Worm (Caenorhabditis elegans) whole organism, L1 larva: ENCODE measurements around the gene C04E6.5.
A peak's percentile ranks its signal among the peaks of the same experiment; 100 is the strongest.

Experiments used
- C04F5.9 ChIP-seq: sonication (generic microtip); optimal IDR thresholded peaks from 2 replicates; lab custom pipeline; 2016; ENCODE audit warnings: missing genetic modification characterization, missing compliant biosample characterization
- C16A3.4 ChIP-seq: fragments of 150-350 bp; optimal IDR thresholded peaks from 2 replicates; lab custom pipeline; 2014; ENCODE audit warnings: missing biosample characterization, missing genetic modification characterization
- F16B12.6 ChIP-seq: fragments of 150-350 bp; optimal IDR thresholded peaks from 2 replicates; lab custom pipeline; 2014; ENCODE audit warnings: missing biosample characterization, missing genetic modification characterization
- ceh-63 ChIP-seq: fragments of 200-800 bp; sonication (Bioruptor generic); optimal IDR thresholded peaks from 2 replicates; lab custom pipeline; 2018; ENCODE audit warnings: mild to moderate bottlenecking, missing genetic modification characterization, missing compliant biosample characterization
- ceh-8 ChIP-seq: fragments of 200-800 bp; sonication (Bioruptor generic); optimal IDR thresholded peaks from 2 replicates; lab custom pipeline; 2018; ENCODE audit warnings: mild to moderate bottlenecking, missing genetic modification characterization, moderate library complexity, missing compliant biosample characterization
- ceh-82 ChIP-seq, 3 experiments: fragments of 150-350 bp in 1 of 3; sonication (generic microtip) in 2 of 3; optimal IDR thresholded peaks; 2 replicates each; lab custom pipeline; 2014 to 2017; ENCODE audit warnings: missing biosample characterization in 3 of 3, missing genetic modification characterization in 3 of 3
- dpl-1 ChIP-seq, 3 experiments: fragments of 150-350 bp in 2 of 3; sonication (generic microtip) in 1 of 3; optimal IDR thresholded peaks; 2 replicates each; lab custom pipeline; 2014 to 2017; ENCODE audit warnings: missing biosample characterization in 3 of 3, missing genetic modification characterization in 3 of 3, missing genetic modification reagents in 3 of 3
- efl-1 ChIP-seq, 4 experiments: fragments of 150-350 bp; optimal IDR thresholded peaks in 3 of 4; peaks in 1 of 4; 1 replicate in 1 of 4; 2 replicates in 3 of 4; lab custom pipeline; 2014; ENCODE audit warnings: missing biosample characterization in 2 of 4, missing genetic modification characterization in 2 of 4, missing genetic modification reagents in 2 of 4
- egl-13 ChIP-seq: sonication (generic microtip); optimal IDR thresholded peaks from 2 replicates; lab custom pipeline; 2016; ENCODE audit warnings: missing genotype, missing genetic modification reagents, missing genetic modification characterization, missing compliant biosample characterization
- elt-2 ChIP-seq: sonication (generic microtip); optimal IDR thresholded peaks from 2 replicates; lab custom pipeline; 2016; ENCODE audit warnings: missing genetic modification characterization, mild to moderate bottlenecking, inconsistent platforms, missing compliant biosample characterization, missing genetic modification reagents
- elt-3 ChIP-seq, 6 experiments: fragments of 150-350 bp in 1 of 6; sonication (generic microtip); optimal IDR thresholded peaks; 2 replicates each; lab custom pipeline; 2017 to 2018; ENCODE audit warnings: missing biosample characterization in 6 of 6, missing genetic modification characterization in 6 of 6, inconsistent platforms in 1 of 6
- irx-1 ChIP-seq: sonication (generic microtip); optimal IDR thresholded peaks from 2 replicates; lab custom pipeline; 2016; ENCODE audit warnings: missing genetic modification characterization, missing compliant biosample characterization
- isw-1 ChIP-seq: fragments of 200-800 bp; sonication (Bioruptor generic); IDR thresholded peaks from 2 replicates; pipeline ENCODE4 v1.3.6; 2022; ENCODE audit warnings: missing genetic modification characterization, missing compliant biosample characterization
- jun-1 ChIP-seq: fragments of 150-350 bp; optimal IDR thresholded peaks from 2 replicates; lab custom pipeline; 2014; ENCODE audit warnings: missing biosample characterization, missing genetic modification reagents, missing genetic modification characterization
- lin-13 ChIP-seq: fragments of 150-350 bp; optimal IDR thresholded peaks from 2 replicates; lab custom pipeline; 2014; ENCODE audit warnings: missing biosample characterization, missing genetic modification reagents, missing genetic modification characterization
- lin-35 ChIP-seq, 2 experiments: fragments of 150-350 bp; optimal IDR thresholded peaks; 2 replicates each; lab custom pipeline; 2014; ENCODE audit warnings: missing biosample characterization in 2 of 2, missing genetic modification characterization in 2 of 2, missing genetic modification reagents in 2 of 2
- lir-3 ChIP-seq: sonication (generic microtip); optimal IDR thresholded peaks from 2 replicates; lab custom pipeline; 2016; ENCODE audit warnings: mild to moderate bottlenecking, missing genetic modification characterization, moderate library complexity, missing compliant biosample characterization; ENCODE audit not compliant: poor library complexity
- lsy-2 ChIP-seq, 2 experiments: fragments of 150-350 bp; optimal IDR thresholded peaks; 2 replicates each; lab custom pipeline; 2014; ENCODE audit warnings: missing biosample characterization in 2 of 2, missing genetic modification characterization in 2 of 2
- mab-9 ChIP-seq: fragments of 200-800 bp; sonication (Bioruptor generic); IDR thresholded peaks from 2 replicates; pipeline ENCODE4 v1.3.6; 2022; ENCODE audit warnings: missing genetic modification reagents, missing genetic modification characterization, missing compliant biosample characterization
- mdl-1 ChIP-seq, 2 experiments: fragments of 150-350 bp; optimal IDR thresholded peaks; 2 replicates each; lab custom pipeline; 2014 to 2017; ENCODE audit warnings: missing biosample characterization in 2 of 2, missing genetic modification characterization in 2 of 2, inconsistent platforms in 1 of 2
- mep-1 ChIP-seq: fragments of 150-350 bp; optimal IDR thresholded peaks from 2 replicates; lab custom pipeline; 2014; ENCODE audit warnings: missing biosample characterization, missing genetic modification characterization
- nhr-11 ChIP-seq: fragments of 150-350 bp; optimal IDR thresholded peaks from 2 replicates; lab custom pipeline; 2014; ENCODE audit warnings: missing biosample characterization, missing genetic modification characterization
- nhr-20 ChIP-seq: sonication (generic microtip); optimal IDR thresholded peaks from 2 replicates; lab custom pipeline; 2016; ENCODE audit warnings: mild to moderate bottlenecking, missing genetic modification characterization, missing compliant biosample characterization
- nhr-47 ChIP-seq: sonication (generic microtip); optimal IDR thresholded peaks from 2 replicates; lab custom pipeline; 2016; ENCODE audit warnings: mild to moderate bottlenecking, missing genetic modification characterization, moderate library complexity, missing compliant biosample characterization
- nhr-71 ChIP-seq: sonication (generic microtip); optimal IDR thresholded peaks from 2 replicates; lab custom pipeline; 2016; ENCODE audit warnings: mild to moderate bottlenecking, missing genetic modification characterization, moderate library complexity, missing compliant biosample characterization
- nhr-77 ChIP-seq: fragments of 150-350 bp; optimal IDR thresholded peaks from 2 replicates; lab custom pipeline; 2014; ENCODE audit warnings: missing biosample characterization, missing genetic modification characterization
- nhr-85 ChIP-seq: sonication (generic microtip); peaks from one replicate; lab custom pipeline; 2016; ENCODE audit warnings: missing genetic modification characterization, inconsistent platforms, missing compliant biosample characterization
- nhr-90 ChIP-seq: sonication (generic microtip); optimal IDR thresholded peaks from 2 replicates; lab custom pipeline; 2016; ENCODE audit warnings: mild to moderate bottlenecking, missing genetic modification characterization, missing compliant biosample characterization; ENCODE audit not compliant: poor library complexity
- pax-3 ChIP-seq: fragments of 200-800 bp; sonication (Bioruptor generic); optimal IDR thresholded peaks from 2 replicates; lab custom pipeline; 2018; ENCODE audit warnings: mild to moderate bottlenecking, missing genetic modification characterization, moderate library complexity, missing compliant biosample characterization
- pqm-1 ChIP-seq: sonication (generic microtip); optimal IDR thresholded peaks from 3 replicates; lab custom pipeline; 2017; ENCODE audit warnings: missing biosample characterization, missing genetic modification characterization
- rnt-1 ChIP-seq: sonication (generic microtip); optimal IDR thresholded peaks from 2 replicates; lab custom pipeline; 2016; ENCODE audit warnings: mild to moderate bottlenecking, missing genetic modification characterization, moderate library complexity, missing compliant biosample characterization
- skn-1 ChIP-seq: fragments of 150-350 bp; optimal IDR thresholded peaks from 2 replicates; lab custom pipeline; 2014; ENCODE audit warnings: missing biosample characterization, missing genetic modification characterization
- snpc-4 ChIP-seq: fragments of 150-350 bp; optimal IDR thresholded peaks from 2 replicates; lab custom pipeline; 2014; ENCODE audit warnings: missing biosample characterization, missing genetic modification characterization
- snu-23 ChIP-seq: sonication (generic microtip); optimal IDR thresholded peaks from 2 replicates; lab custom pipeline; 2016; ENCODE audit warnings: missing genetic modification characterization, missing compliant biosample characterization
- swsn-7 ChIP-seq: sonication (generic microtip); optimal IDR thresholded peaks from 2 replicates; lab custom pipeline; 2016; ENCODE audit warnings: missing genetic modification characterization, missing compliant biosample characterization
- tbx-2 ChIP-seq: sonication (generic microtip); optimal IDR thresholded peaks from 2 replicates; lab custom pipeline; 2016; ENCODE audit warnings: missing genetic modification characterization, missing compliant biosample characterization
- unc-130 ChIP-seq: fragments of 150-350 bp; optimal IDR thresholded peaks from 2 replicates; lab custom pipeline; 2017; ENCODE audit warnings: missing biosample characterization, missing genetic modification characterization, inconsistent platforms
- unc-62 ChIP-seq: fragments of 150-350 bp; optimal IDR thresholded peaks from 2 replicates; lab custom pipeline; 2014; ENCODE audit warnings: missing biosample characterization, missing genetic modification reagents, missing genetic modification characterization
- vab-15 ChIP-seq: sonication (generic microtip); optimal IDR thresholded peaks from 2 replicates; lab custom pipeline; 2017; ENCODE audit warnings: missing genotype, mild to moderate bottlenecking, missing genetic modification characterization, missing compliant biosample characterization
- zip-4 ChIP-seq: fragments of 200-800 bp; sonication (Bioruptor generic); optimal IDR thresholded peaks from 2 replicates; lab custom pipeline; 2018; ENCODE audit warnings: mild to moderate bottlenecking, missing genetic modification characterization, moderate library complexity, missing compliant biosample characterization
- ztf-11 ChIP-seq, 2 experiments: sonication (generic microtip); optimal IDR thresholded peaks; 2 replicates each; lab custom pipeline; 2016 to 2017; ENCODE audit warnings: missing genetic modification characterization in 2 of 2, missing biosample characterization in 1 of 2, missing compliant biosample characterization in 1 of 2

Gene C04E6.5

DNA sequence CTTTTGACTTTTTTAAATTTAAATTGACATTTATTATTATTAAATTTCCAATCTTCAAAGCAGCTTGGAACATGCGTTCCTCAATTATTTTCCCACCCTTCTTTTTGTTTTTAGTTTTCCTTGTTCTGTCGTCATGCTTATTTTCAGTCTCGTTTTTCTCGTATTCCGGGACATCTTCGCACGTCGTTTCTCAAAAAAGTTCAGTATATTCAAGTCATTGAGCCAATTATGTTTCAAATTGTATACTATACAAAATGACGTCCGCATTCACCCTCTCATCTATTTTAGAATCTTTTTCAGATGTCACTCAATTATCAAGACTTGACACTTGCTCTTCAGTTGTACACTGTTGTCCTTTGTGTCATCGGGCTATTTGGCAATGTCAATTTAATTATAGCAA, 25.4 kb downstream of the C04E6.5 start, which contains the start of gene srsx-17:
Gene srsx-17 (plus strand): TSS at position 301 of the 400 bp plus-strand sequence.
- TF ChIP-seq egl-13 (no peak), efl-1 (optimal IDR thresholded peaks at IDR 0.05; lab: Kevin White, UChicago) (no peak), efl-1 (GFP tag; optimal IDR thresholded peaks at IDR 0.05 in 1 of 2; lab: Kevin White, UChicago) (peak in 1 of 2 experiments; percentile 18), nhr-85 (tag; lab: Kevin White, UChicago) (no peak)

DNA sequence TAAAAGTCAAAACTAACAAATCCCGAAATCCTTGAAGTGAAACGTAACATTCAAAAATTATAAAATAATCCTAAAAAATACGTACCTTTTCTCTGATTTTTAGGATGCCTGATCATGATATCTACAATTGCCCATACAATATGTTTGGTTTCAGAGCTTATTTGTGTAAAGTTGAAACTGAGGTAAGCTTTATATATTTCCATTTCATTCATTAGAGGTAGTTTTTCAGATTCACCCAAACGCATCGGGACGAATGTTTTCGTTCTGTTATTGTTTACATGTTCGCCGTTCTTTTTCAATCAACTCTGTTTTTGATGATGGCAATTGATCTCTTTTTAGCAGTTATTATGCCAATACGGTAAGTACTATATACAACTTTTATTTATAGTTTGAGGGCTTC, 26.1 kb downstream of the C04E6.5 start:
- TF ChIP-seq efl-1 (optimal IDR thresholded peaks at IDR 0.05; lab: Kevin White, UChicago) (no peak), efl-1 (GFP tag; optimal IDR thresholded peaks at IDR 0.05 in 1 of 2; lab: Kevin White, UChicago) (peak in 1 of 2 experiments; percentile 89), swsn-7 (tag; lab: Kevin White, UChicago) (no peak)

DNA sequence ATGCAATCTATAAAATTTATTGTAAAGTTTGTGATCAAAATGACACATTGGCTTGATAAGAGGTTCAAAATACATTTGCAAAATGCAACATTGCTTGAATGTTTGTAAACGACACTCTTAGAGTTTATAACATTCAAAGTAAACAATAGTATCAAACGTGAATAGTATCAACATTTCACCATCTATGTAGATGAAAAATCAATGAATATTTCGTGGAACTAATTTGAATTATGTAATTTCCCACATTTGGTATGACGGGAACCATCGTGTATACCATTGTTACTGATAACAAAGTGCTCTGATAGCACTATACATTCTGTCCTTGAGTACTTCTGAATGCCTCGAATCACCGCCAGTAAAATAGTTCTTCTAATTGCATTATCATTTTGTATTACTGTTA, 28.7 kb downstream of the C04E6.5 start, which contains the start of gene galt-1:
Gene galt-1 (plus strand): TSS at position 318 of the 400 bp plus-strand sequence.
- peak; percentile 37 for TF ChIP-seq elt-2 (tag; lab: Kevin White, UChicago)
- TF ChIP-seq pax-3 (tag; lab: Kevin White, UChicago) = no peak

DNA sequence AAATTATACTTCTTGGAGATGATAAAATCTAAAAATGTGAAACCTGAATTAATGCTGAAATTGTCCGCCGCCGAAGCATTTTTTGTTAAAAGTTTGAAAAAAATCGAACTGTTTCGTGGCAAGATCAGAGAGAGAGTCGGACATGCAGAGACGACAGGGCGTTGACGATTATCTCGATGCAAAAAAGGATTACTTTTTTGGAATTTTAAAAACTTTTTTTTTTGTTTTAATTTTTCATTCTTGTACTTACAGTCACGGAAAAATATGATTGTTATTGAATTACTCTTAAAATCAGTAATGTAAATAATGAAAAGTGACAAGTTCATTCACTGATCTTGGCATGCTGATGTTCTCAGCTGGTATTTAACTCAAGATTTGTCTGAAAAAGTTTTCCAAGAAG, 34.8 kb downstream of the C04E6.5 start, which contains the start of the genes M03F8.5 and M03F8.7:
Gene M03F8.5 (minus strand): TSS at position 101 of the 400 bp plus-strand sequence.
Gene M03F8.7 (plus strand): TSS at position 249 of the 400 bp plus-strand sequence.
- TF ChIP-seq vab-15 (tag; lab: Kevin White, UChicago) (no peak), C16A3.4 (tag; lab: Kevin White, UChicago) (no peak), ztf-11 (tag; optimal IDR thresholded peaks at IDR 0.05; lab: Kevin White, UChicago) (no peak), unc-130 (tag; lab: Kevin White, UChicago) (no peak), lin-13 (GFP tag; lab: Kevin White, UChicago) (no peak), ceh-82 (tag; optimal IDR thresholded peaks at IDR 0.05; lab: Kevin White, UChicago) (no peak), mep-1 (tag; lab: Kevin White, UChicago) (no peak), unc-62 (no peak), zip-4 (no peak), mab-9 (GFP tag; lab: Robert Waterston, UW) (no peak), mdl-1 (tag; optimal IDR thresholded peaks at IDR 0.05; lab: Kevin White, UChicago) (no peak), nhr-77 (tag; lab: Kevin White, UChicago) (no peak), ceh-63 (GFP tag; lab: Kevin White, UChicago) (no peak), pqm-1 (tag; lab: Kevin White, UChicago) (no peak)

DNA sequence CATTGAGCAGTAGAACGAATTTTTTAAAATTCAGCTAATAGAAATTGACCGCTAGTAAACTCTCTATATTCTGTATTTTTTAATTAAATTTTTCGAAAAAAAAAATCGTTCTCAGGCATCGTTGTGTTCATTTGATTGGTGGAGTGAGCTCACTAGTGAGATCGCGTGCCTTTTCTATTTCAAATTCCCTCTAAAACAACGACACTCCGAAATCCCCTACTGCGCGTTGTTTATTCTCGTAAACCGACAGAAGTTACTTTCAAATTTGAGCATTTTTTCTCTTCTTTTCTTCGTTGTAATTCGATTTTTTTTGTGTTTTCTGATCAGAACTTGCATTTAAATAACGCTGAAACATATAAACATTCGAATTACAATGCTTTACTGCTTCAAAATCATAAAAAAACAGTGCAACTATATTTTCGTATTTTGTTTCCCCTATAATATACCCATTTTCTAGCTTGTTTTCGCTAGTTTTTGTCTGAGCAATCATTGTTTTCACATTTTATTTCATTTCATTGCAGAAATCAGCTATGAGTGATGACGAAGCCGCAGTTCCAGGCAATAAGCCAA, 37.7 kb downstream of the C04E6.5 start, which contains the start of gene syf-3:
Gene syf-3 (plus strand): TSS at position 520 of the 570 bp plus-strand sequence.
- no peak for TF ChIP-seq unc-62
- TF ChIP-seq mep-1 (tag; lab: Kevin White, UChicago) = peak; percentile 67
- peak; percentile 30 for TF ChIP-seq F16B12.6 (tag; lab: Kevin White, UChicago)
- peak; percentile 59 for TF ChIP-seq swsn-7 (tag; lab: Kevin White, UChicago)
- peak; percentile 42 for TF ChIP-seq isw-1 (GFP tag; lab: Robert Waterston, UW)
- TF ChIP-seq nhr-71 (tag; lab: Kevin White, UChicago) = peak; percentile 76
- peak; percentile 73 for TF ChIP-seq snu-23
- peak; percentile 72 to 78 for TF ChIP-seq lsy-2 (tag; optimal IDR thresholded peaks at IDR 0.05; lab: Kevin White, UChicago)
- TF ChIP-seq elt-3 (tag; optimal IDR thresholded peaks at IDR 0.05; lab: Kevin White, UChicago) = no peak
- peak; percentile 68 for TF ChIP-seq irx-1 (tag; lab: Kevin White, UChicago)
- no peak for TF ChIP-seq ceh-8 (GFP tag; lab: Kevin White, UChicago)
- peak; percentile 99 to 100 (median 100) for TF ChIP-seq dpl-1 (GFP tag; optimal IDR thresholded peaks at IDR 0.05; lab: Kevin White, UChicago)
- no peak for TF ChIP-seq elt-2 (tag; lab: Kevin White, UChicago)
- peak; percentile 87 for TF ChIP-seq rnt-1
- peak; percentile 99 to 100 for TF ChIP-seq lin-35 (GFP tag; optimal IDR thresholded peaks at IDR 0.05; lab: Kevin White, UChicago)
- no peak for TF ChIP-seq nhr-11 (tag; lab: Kevin White, UChicago)
- TF ChIP-seq tbx-2 = peak; percentile 61
- peak; percentile 59 for TF ChIP-seq nhr-90
- TF ChIP-seq nhr-47 = peak; percentile 84
- TF ChIP-seq nhr-85 (tag; lab: Kevin White, UChicago) = peak; percentile 79
- TF ChIP-seq lir-3 (tag; lab: Kevin White, UChicago) = peak; percentile 11
- TF ChIP-seq C04F5.9 = peak; percentile 3
- TF ChIP-seq jun-1 (tag; lab: Kevin White, UChicago) = peak; percentile 35
- peak; percentile 68 for TF ChIP-seq skn-1
- TF ChIP-seq mab-9 (GFP tag; lab: Robert Waterston, UW) = 0 out of 2 replicates have a peak, but pooled peaks have one; percentile 34
- peak; percentile 49 for TF ChIP-seq nhr-20
- peak in 1 of 2 experiments; percentile 44 for TF ChIP-seq mdl-1 (tag; optimal IDR thresholded peaks at IDR 0.05; lab: Kevin White, UChicago)
- peak; percentile 38 for TF ChIP-seq snpc-4 (tag; lab: Kevin White, UChicago)
